Worm (Caenorhabditis elegans) whole organism, early embryonic: ENCODE data around the gene sas-7.

Source experiments
- B0310.2 ChIP-seq: sonication (generic microtip); optimal IDR thresholded peaks from 2 replicates; lab custom pipeline; 2016; ENCODE audit warnings: mild to moderate bottlenecking, missing genetic modification characterization, missing compliant biosample characterization
- F13C5.2 ChIP-seq: sonication (generic microtip); optimal IDR thresholded peaks from 2 replicates; lab custom pipeline; 2017; ENCODE audit warnings: mild to moderate bottlenecking, missing genetic modification characterization, inconsistent platforms, missing compliant biosample characterization
- aly-1 ChIP-seq: sonication (generic microtip); optimal IDR thresholded peaks from 2 replicates; lab custom pipeline; 2016; ENCODE audit warnings: missing genetic modification characterization, missing compliant biosample characterization
- ama-1 ChIP-seq: fragments of 150-350 bp; optimal IDR thresholded peaks from 2 replicates; lab custom pipeline; 2014
- ceh-13 ChIP-seq: fragments of 200-800 bp; sonication (Bioruptor generic); optimal IDR thresholded peaks from 2 replicates; lab custom pipeline; 2018; ENCODE audit warnings: mild to moderate bottlenecking, missing genetic modification characterization, missing compliant biosample characterization
- ceh-36 ChIP-seq: sonication (generic microtip); optimal IDR thresholded peaks from 2 replicates; lab custom pipeline; 2016; ENCODE audit warnings: missing genetic modification characterization, inconsistent platforms, missing compliant biosample characterization
- ets-7 ChIP-seq: sonication (generic microtip); optimal IDR thresholded peaks from 2 replicates; lab custom pipeline; 2016; ENCODE audit warnings: missing genotype, missing genetic modification characterization, missing compliant biosample characterization
- flt-1 ChIP-seq: fragments of 200-800 bp; sonication (Bioruptor generic); IDR thresholded peaks from 2 replicates; pipeline ENCODE4 v1.3.6; 2022; ENCODE audit warnings: missing genetic modification characterization, missing compliant biosample characterization
- hmbx-1 ChIP-seq: sonication (generic microtip); optimal IDR thresholded peaks from 2 replicates; lab custom pipeline; 2016; ENCODE audit warnings: mild to moderate bottlenecking, missing genetic modification characterization, missing compliant biosample characterization
- hmg-4 ChIP-seq: fragments of 200-800 bp; sonication (Bioruptor generic); optimal IDR thresholded peaks from 2 replicates; lab custom pipeline; 2018; ENCODE audit warnings: mild to moderate bottlenecking, missing genetic modification characterization, missing compliant biosample characterization
- hnd-1 ChIP-seq: sonication (generic microtip); optimal IDR thresholded peaks from 2 replicates; lab custom pipeline; 2016; ENCODE audit warnings: missing genetic modification characterization, missing compliant biosample characterization
- pes-1 ChIP-seq: fragments of 200-800 bp; sonication (Bioruptor generic); IDR thresholded peaks from 2 replicates; pipeline ENCODE4 v1.3.6; 2022; ENCODE audit warnings: missing genetic modification reagents, missing genetic modification characterization, missing compliant biosample characterization
- scrt-1 ChIP-seq: fragments of 200-800 bp; sonication (Bioruptor generic); IDR thresholded peaks from 2 replicates; pipeline ENCODE4 v1.3.6; 2022; ENCODE audit warnings: missing genetic modification characterization, missing compliant biosample characterization
- sea-1 ChIP-seq: fragments of 200-800 bp; sonication (Bioruptor generic); conservative IDR thresholded peaks from 2 replicates; pipeline ENCODE4 v1.3.6; 2022; ENCODE audit warnings: missing genetic modification characterization, missing compliant biosample characterization
- tbx-11 ChIP-seq: fragments of 200-800 bp; sonication (Bioruptor generic); IDR thresholded peaks from 2 replicates; pipeline ENCODE4 v1.3.6; 2022; ENCODE audit warnings: missing genetic modification characterization, missing compliant biosample characterization
- tbx-37 ChIP-seq: fragments of 200-800 bp; sonication (Bioruptor generic); conservative IDR thresholded peaks from 2 replicates; pipeline ENCODE4 v1.3.6; 2022; ENCODE audit warnings: missing genetic modification reagents, missing genetic modification characterization, missing compliant biosample characterization
- tra-4 ChIP-seq: sonication (generic microtip); optimal IDR thresholded peaks from 2 replicates; lab custom pipeline; 2017; ENCODE audit warnings: missing genetic modification characterization, missing compliant biosample characterization

Gene sas-7

ce11 chrIII:10290541-10290940 lies 30.3 kb upstream of the sas-7 start:
- TF ChIP-seq tra-4 (tag; lab: Kevin White, UChicago), result no peak
- no peak for TF ChIP-seq B0310.2
- TF ChIP-seq scrt-1 (GFP tag; lab: Robert Waterston, UW), result no peak
- no peak for TF ChIP-seq hmbx-1 (tag; lab: Kevin White, UChicago)
- TF ChIP-seq flt-1 (GFP tag; lab: Robert Waterston, UW), result no peak
- TF ChIP-seq hnd-1, result no peak
- no peak for TF ChIP-seq aly-1 (tag; lab: Kevin White, UChicago)
- no peak for TF ChIP-seq hmg-4 (GFP tag; lab: Kevin White, UChicago)
- TF ChIP-seq ama-1 (lab: Kevin White, UChicago), result no peak
- no peak for TF ChIP-seq F13C5.2 (tag; lab: Kevin White, UChicago)
- TF ChIP-seq tbx-37 (GFP tag; lab: Robert Waterston, UW), result no peak

DNA sequence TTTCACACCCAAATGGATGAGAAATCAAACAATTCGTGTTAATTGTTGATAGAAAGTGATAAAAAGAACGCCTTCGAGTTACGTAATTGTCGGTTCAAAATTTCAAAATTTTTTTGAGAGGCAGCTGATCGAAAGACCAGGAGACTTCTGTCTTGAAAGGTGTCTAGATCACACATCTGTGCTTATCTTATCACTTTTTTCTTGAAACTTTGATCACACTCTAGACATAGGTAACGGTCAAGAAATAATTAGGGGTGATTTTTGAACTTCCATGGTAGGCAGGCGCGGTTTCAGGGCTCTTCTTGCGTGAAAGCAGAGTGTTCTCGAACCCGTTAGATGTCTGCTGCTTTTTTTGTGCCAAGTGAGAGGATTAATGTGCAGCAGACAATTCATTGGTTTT lies 27.5 kb upstream of the sas-7 start:
- TF ChIP-seq hmbx-1 (tag; lab: Kevin White, UChicago), result no peak
- no peak for TF ChIP-seq flt-1 (GFP tag; lab: Robert Waterston, UW)
- TF ChIP-seq hnd-1, result no peak
- TF ChIP-seq ceh-13 (GFP tag; lab: Kevin White, UChicago), result no peak
- TF ChIP-seq tbx-11 (GFP tag; lab: Robert Waterston, UW), result no peak
- no peak for TF ChIP-seq ceh-36
- TF ChIP-seq F13C5.2 (tag; lab: Kevin White, UChicago), result no peak
- no peak for TF ChIP-seq aly-1 (tag; lab: Kevin White, UChicago)
- TF ChIP-seq hmg-4 (GFP tag; lab: Kevin White, UChicago), result no peak
- TF ChIP-seq sea-1, result no peak
- TF ChIP-seq ama-1 (lab: Kevin White, UChicago), result no peak
- no peak for TF ChIP-seq B0310.2
- no peak for TF ChIP-seq scrt-1 (GFP tag; lab: Robert Waterston, UW)
- no peak for TF ChIP-seq pes-1 (GFP tag; lab: Robert Waterston, UW)
- no peak for TF ChIP-seq tra-4 (tag; lab: Kevin White, UChicago)
- TF ChIP-seq ets-7 (tag; lab: Kevin White, UChicago), result no peak
- no peak for TF ChIP-seq tbx-37 (GFP tag; lab: Robert Waterston, UW)

ce11 chrIII:10293946-10294345 lies 26.9 kb upstream of the sas-7 start:
- TF ChIP-seq hmbx-1 (tag; lab: Kevin White, UChicago), result no peak
- TF ChIP-seq pes-1 (GFP tag; lab: Robert Waterston, UW), result no peak
- TF ChIP-seq ets-7 (tag; lab: Kevin White, UChicago), result no peak
- no peak for TF ChIP-seq B0310.2
- TF ChIP-seq ama-1 (lab: Kevin White, UChicago), result no peak
- no peak for TF ChIP-seq flt-1 (GFP tag; lab: Robert Waterston, UW)
- no peak for TF ChIP-seq sea-1
- no peak for TF ChIP-seq hmg-4 (GFP tag; lab: Kevin White, UChicago)
- TF ChIP-seq tbx-11 (GFP tag; lab: Robert Waterston, UW), result no peak
- no peak for TF ChIP-seq ceh-36
- no peak for TF ChIP-seq hnd-1
- no peak for TF ChIP-seq tbx-37 (GFP tag; lab: Robert Waterston, UW)
- no peak for TF ChIP-seq scrt-1 (GFP tag; lab: Robert Waterston, UW)
- TF ChIP-seq tra-4 (tag; lab: Kevin White, UChicago), result no peak

- no peak for TF ChIP-seq tbx-37 (GFP tag; lab: Robert Waterston, UW)
- no peak for TF ChIP-seq hnd-1
- no peak for TF ChIP-seq tbx-11 (GFP tag; lab: Robert Waterston, UW)
- no peak for TF ChIP-seq hmbx-1 (tag; lab: Kevin White, UChicago)
- TF ChIP-seq sea-1, result no peak
- no peak for TF ChIP-seq aly-1 (tag; lab: Kevin White, UChicago)
- TF ChIP-seq pes-1 (GFP tag; lab: Robert Waterston, UW), result no peak
- no peak for TF ChIP-seq B0310.2
- no peak for TF ChIP-seq hmg-4 (GFP tag; lab: Kevin White, UChicago)
- no peak for TF ChIP-seq flt-1 (GFP tag; lab: Robert Waterston, UW)
- TF ChIP-seq ets-7 (tag; lab: Kevin White, UChicago), result no peak
- TF ChIP-seq tra-4 (tag; lab: Kevin White, UChicago), result no peak
- TF ChIP-seq F13C5.2 (tag; lab: Kevin White, UChicago), result no peak
- TF ChIP-seq ceh-36, result no peak
These were observed 26.0 kb upstream of the sas-7 start, which contains the start of gene vglu-2 for ce11 chrIII:10294837-10295236. Gene vglu-2, plus strand, starts transcription at chrIII:10295137.

DNA sequence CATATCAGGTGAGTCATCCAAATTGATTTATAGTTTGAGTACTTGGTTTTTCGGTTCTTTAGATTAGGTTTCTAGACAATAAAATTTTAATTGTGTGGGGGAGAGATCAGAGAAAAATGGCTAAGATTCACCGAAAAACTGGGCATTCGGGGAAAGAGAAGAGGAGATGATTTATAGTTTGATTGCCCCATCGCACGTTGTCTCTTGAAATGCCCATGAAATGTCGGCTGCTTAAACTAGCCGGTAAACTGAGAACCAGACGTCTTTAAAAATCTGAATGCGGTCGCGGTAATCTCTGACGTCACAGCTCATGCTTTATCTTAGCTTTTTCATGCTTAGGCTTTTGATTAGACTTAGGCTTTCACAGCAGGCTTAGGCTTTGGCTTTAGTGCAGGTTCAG lies 23.9 kb upstream of the sas-7 start:
- TF ChIP-seq B0310.2 (no peak), ama-1 (lab: Kevin White, UChicago) (no peak), tbx-11 (GFP tag; lab: Robert Waterston, UW) (no peak), F13C5.2 (tag; lab: Kevin White, UChicago) (no peak), ceh-13 (GFP tag; lab: Kevin White, UChicago) (no peak), scrt-1 (GFP tag; lab: Robert Waterston, UW) (no peak), hmbx-1 (tag; lab: Kevin White, UChicago) (no peak), flt-1 (GFP tag; lab: Robert Waterston, UW) (no peak), ceh-36 (no peak), aly-1 (tag; lab: Kevin White, UChicago) (no peak), sea-1 (no peak), pes-1 (GFP tag; lab: Robert Waterston, UW) (no peak), ets-7 (tag; lab: Kevin White, UChicago) (no peak), hnd-1 (no peak), hmg-4 (GFP tag; lab: Kevin White, UChicago) (no peak), tra-4 (tag; lab: Kevin White, UChicago) (no peak), tbx-37 (GFP tag; lab: Robert Waterston, UW) (no peak)

ce11 chrIII:10300078-10300477 lies 20.7 kb upstream of the sas-7 start, which contains the start of gene vglu-3:
Gene vglu-3, plus strand, starts transcription at chrIII:10300378.
- TF ChIP-seq ceh-13 (GFP tag; lab: Kevin White, UChicago) (no peak), F13C5.2 (tag; lab: Kevin White, UChicago) (no peak), flt-1 (GFP tag; lab: Robert Waterston, UW) (no peak), hmbx-1 (tag; lab: Kevin White, UChicago) (no peak), pes-1 (GFP tag; lab: Robert Waterston, UW) (no peak), hmg-4 (GFP tag; lab: Kevin White, UChicago) (no peak), tra-4 (tag; lab: Kevin White, UChicago) (no peak), ets-7 (tag; lab: Kevin White, UChicago) (no peak), sea-1 (no peak), tbx-11 (GFP tag; lab: Robert Waterston, UW) (no peak), B0310.2 (no peak), hnd-1 (no peak)
